Comparison of ENCODE assay signal across 3 fruit fly cellular contexts in the genomic region with DNA sequence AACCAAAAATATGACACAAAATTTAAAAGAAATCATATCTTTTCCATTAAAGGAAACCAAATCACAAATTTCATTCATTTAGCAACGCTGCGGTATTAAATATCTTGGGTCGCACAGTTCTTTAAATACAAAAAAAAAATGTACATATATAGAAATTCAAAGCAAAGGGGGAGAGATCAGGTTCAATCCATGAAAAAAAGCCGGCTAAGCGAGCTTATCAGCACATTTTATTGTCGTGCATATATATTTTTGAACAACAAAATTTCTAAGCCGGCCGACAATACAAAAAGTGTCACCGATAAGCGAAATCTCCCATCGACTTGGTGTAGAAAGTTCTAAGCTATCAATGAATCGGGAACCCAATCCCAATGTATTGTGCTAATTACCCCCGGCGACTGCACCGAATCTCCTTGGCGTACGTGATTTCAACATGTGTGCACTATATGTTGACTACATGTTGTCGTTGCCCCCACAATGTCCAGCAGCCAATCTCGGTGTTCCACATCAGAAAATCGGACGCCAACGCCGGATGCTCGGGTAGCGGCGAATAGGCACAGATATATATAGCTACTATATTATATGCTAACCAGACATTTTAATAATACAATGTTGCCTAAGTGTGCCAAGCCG.
TF ChIP-seq lines count a peak whose summit lies in the region.

No protein-coding gene starts in this region.

- no peak for TF ChIP-seq CTCF in whole organism, embryonic (GFP tag; optimal IDR thresholded peaks at IDR 0.05; lab: Kevin White, UChicago)

TF ChIP-seq in whole organism, adult, 20 proteins besides CTCF, POLR2A, EP300 and RAD21:
- TF ChIP-seq pad (GFP tag; optimal IDR thresholded peaks at IDR 0.05; lab: Kevin White, UChicago), result no peak
- no peak for TF ChIP-seq cnc (optimal IDR thresholded peaks at IDR 0.05; lab: Kevin White, UChicago)
- no peak for TF ChIP-seq Mnt (GFP tag; optimal IDR thresholded peaks at IDR 0.05; lab: Kevin White, UChicago)
- no peak for TF ChIP-seq Clk (GFP tag; optimal IDR thresholded peaks at IDR 0.05; lab: Kevin White, UChicago)
- no peak for TF ChIP-seq CG11617 (GFP tag; optimal IDR thresholded peaks at IDR 0.05; lab: Kevin White, UChicago)
- TF ChIP-seq CG12768 (GFP tag; optimal IDR thresholded peaks at IDR 0.05; lab: Kevin White, UChicago), result no peak
- peak; percentile 96 for TF ChIP-seq tj (GFP tag; optimal IDR thresholded peaks at IDR 0.05; lab: Kevin White, UChicago)
- TF ChIP-seq CG14711 (tag; optimal IDR thresholded peaks at IDR 0.05; lab: Kevin White, UChicago), result no peak

TF ChIP-seq in whole organism, embryonic, 481 proteins besides CTCF, POLR2A, EP300 and RAD21:
- TF ChIP-seq HLHmδ (GFP tag; optimal IDR thresholded peaks at IDR 0.05; lab: Kevin White, UChicago) (no peak), Dref (GFP tag; IDR thresholded peaks at IDR 0.05; lab: Robert Waterston, UW) (no peak), dmrt11E (tag; optimal IDR thresholded peaks at IDR 0.05; lab: Kevin White, UChicago) (no peak), MTF-1 (GFP tag; optimal IDR thresholded peaks at IDR 0.05; lab: Kevin White, UChicago; ENCODE audit: borderline replicate concordance) (no peak), sens (GFP tag; lab: Kevin White, UChicago) (peak; percentile 56), Usf (GFP tag; optimal IDR thresholded peaks at IDR 0.05; lab: Kevin White, UChicago) (no peak), dan (GFP tag; IDR thresholded peaks at IDR 0.05; lab: Robert Waterston, UW) (no peak), Nf-YC (tag; optimal IDR thresholded peaks at IDR 0.05; lab: Kevin White, UChicago) (peak; percentile 68), Dbx (GFP tag; IDR thresholded peaks at IDR 0.05; lab: Robert Waterston, UW) (no peak), unc-4 (GFP tag; IDR thresholded peaks at IDR 0.05; lab: Robert Waterston, UW; ENCODE audit: partially characterized antibody) (no peak), HmgZ (tag; optimal IDR thresholded peaks at IDR 0.05; lab: Kevin White, UChicago) (no peak), CG2199 (GFP tag; IDR thresholded peaks at IDR 0.05; lab: Robert Waterston, UW) (no peak), CG6175 (GFP tag; IDR thresholded peaks at IDR 0.05; lab: Robert Waterston, UW) (no peak), CG2889 (GFP tag; IDR thresholded peaks at IDR 0.05; lab: Robert Waterston, UW) (no peak), Doc2 (GFP tag; IDR thresholded peaks at IDR 0.05; lab: Robert Waterston, UW) (no peak), Doc3 (GFP tag; IDR thresholded peaks at IDR 0.05; lab: Robert Waterston, UW; ENCODE audit: partially characterized antibody) (no peak), bowl (GFP tag; IDR thresholded peaks at IDR 0.05; lab: Robert Waterston, UW) (no peak), nau (GFP tag; optimal IDR thresholded peaks at IDR 0.05; lab: Kevin White, UChicago) (no peak), CG1792 (GFP tag; optimal IDR thresholded peaks at IDR 0.05; lab: Kevin White, UChicago) (no peak), CG17186 (GFP tag; optimal IDR thresholded peaks at IDR 0.05; lab: Kevin White, UChicago) (no peak), twi (tag; optimal IDR thresholded peaks at IDR 0.05; lab: Kevin White, UChicago) (peak; percentile 78), cad (GFP tag; optimal IDR thresholded peaks at IDR 0.05; lab: Kevin White, UChicago) (no peak), CG14050 (GFP tag; IDR thresholded peaks at IDR 0.05; lab: Robert Waterston, UW) (no peak), CG8281 (tag; optimal IDR thresholded peaks at IDR 0.05; lab: Kevin White, UChicago) (no peak), lola (GFP tag; optimal IDR thresholded peaks at IDR 0.05; lab: Kevin White, UChicago) (no peak), sd (tag; optimal IDR thresholded peaks at IDR 0.05; lab: Kevin White, UChicago) (no peak), CG12942 (GFP tag; optimal IDR thresholded peaks at IDR 0.05; lab: Kevin White, UChicago) (no peak), cas (GFP tag; IDR thresholded peaks at IDR 0.05; lab: Robert Waterston, UW) (no peak), Med (GFP tag; lab: Kevin White, UChicago) (peak; percentile 26), E2f2 (GFP tag; IDR thresholded peaks at IDR 0.05; lab: Robert Waterston, UW) (no peak), CG10543 (GFP tag; optimal IDR thresholded peaks at IDR 0.05; lab: Kevin White, UChicago) (peak; percentile 32), zen (tag; optimal IDR thresholded peaks at IDR 0.05; lab: Kevin White, UChicago) (no peak), CG11093 (GFP tag; IDR thresholded peaks at IDR 0.05; lab: Robert Waterston, UW) (no peak), h (optimal IDR thresholded peaks at IDR 0.05; lab: Kevin White, UChicago) (no peak), fd3F (GFP tag; optimal IDR thresholded peaks at IDR 0.05; lab: Kevin White, UChicago) (no peak), sug (tag; optimal IDR thresholded peaks at IDR 0.05; lab: Kevin White, UChicago) (peak; percentile 43), CG9437 (GFP tag; optimal IDR thresholded peaks at IDR 0.05; lab: Kevin White, UChicago) (no peak), sqz (GFP tag; optimal IDR thresholded peaks at IDR 0.05; lab: Kevin White, UChicago) (no peak), CG8388 (GFP tag; optimal IDR thresholded peaks at IDR 0.05; lab: Kevin White, UChicago) (no peak), oc (tag; optimal IDR thresholded peaks at IDR 0.05; lab: Kevin White, UChicago) (no peak)

TF ChIP-seq in whole organism, prepupa, 60 proteins besides CTCF, POLR2A, EP300 and RAD21:
- TF ChIP-seq CG31627 (GFP tag; optimal IDR thresholded peaks at IDR 0.05; lab: Kevin White, UChicago) (no peak), dsx (GFP tag; optimal IDR thresholded peaks at IDR 0.05; lab: Kevin White, UChicago; ENCODE audit: poor library complexity, severe bottlenecking) (peak; percentile 78)
